Worm (Caenorhabditis elegans): ENCODE measurements around the gene T06E4.5.

ce11 chrV:9622834-9623233 is 8.2 kb upstream of the T06E4.5 start, which contains the start of gene idpc-5:
- TF ChIP-seq ceh-82 (tag; optimal IDR thresholded peaks at IDR 0.05) = no peak
- no peak for TF ChIP-seq nhr-28 (tag; optimal IDR thresholded peaks at IDR 0.05)
- TF ChIP-seq egl-13 (tag; optimal IDR thresholded peaks at IDR 0.05) = no peak
- no peak for TF ChIP-seq aly-2 (tag; optimal IDR thresholded peaks at IDR 0.05)
- no peak for TF ChIP-seq alr-1 (tag; optimal IDR thresholded peaks at IDR 0.05; ENCODE audit: borderline replicate concordance)
